Fruit fly (Drosophila melanogaster): ENCODE results near the gene CG2246.

dm6 chr3R:30561207-30561606, 40.1 kb downstream of the CG2246 start:
- TF ChIP-seq CTCF (optimal IDR thresholded peaks at IDR 0.05) (no peak), CG8478 (optimal IDR thresholded peaks at IDR 0.05) (no peak)
